Fruit fly (Drosophila melanogaster): ENCODE data around the gene CG15739.

dm6 chrX:11893643-11894042 lies 20.5 kb downstream of the CG15739 start, which contains the start of gene wisp:
- TF ChIP-seq ovo (GFP tag; optimal IDR thresholded peaks at IDR 0.05) (no peak), CG12768 (GFP tag; optimal IDR thresholded peaks at IDR 0.05) (no peak), CG33017 (tag; optimal IDR thresholded peaks at IDR 0.05) (no peak), CG14711 (tag; optimal IDR thresholded peaks at IDR 0.05) (no peak), CG7045 (GFP tag; optimal IDR thresholded peaks at IDR 0.05) (no peak), CG1620 (GFP tag; optimal IDR thresholded peaks at IDR 0.05) (no peak), Hr96 (GFP tag; optimal IDR thresholded peaks at IDR 0.05) (no peak), tj (GFP tag; optimal IDR thresholded peaks at IDR 0.05) (no peak), CG5204 (GFP tag; optimal IDR thresholded peaks at IDR 0.05) (no peak), CG7101 (tag; optimal IDR thresholded peaks at IDR 0.05) (no peak), toe (GFP tag; optimal IDR thresholded peaks at IDR 0.05) (no peak), pad (GFP tag; optimal IDR thresholded peaks at IDR 0.05) (no peak), kay (GFP tag; ENCODE audit: borderline replicate concordance) (no peak), bab1 (GFP tag; optimal IDR thresholded peaks at IDR 0.05) (no peak)

Data from whole organism, adult.